ENCODE assay signal across 1 fruit fly cellular context in the genomic region with DNA sequence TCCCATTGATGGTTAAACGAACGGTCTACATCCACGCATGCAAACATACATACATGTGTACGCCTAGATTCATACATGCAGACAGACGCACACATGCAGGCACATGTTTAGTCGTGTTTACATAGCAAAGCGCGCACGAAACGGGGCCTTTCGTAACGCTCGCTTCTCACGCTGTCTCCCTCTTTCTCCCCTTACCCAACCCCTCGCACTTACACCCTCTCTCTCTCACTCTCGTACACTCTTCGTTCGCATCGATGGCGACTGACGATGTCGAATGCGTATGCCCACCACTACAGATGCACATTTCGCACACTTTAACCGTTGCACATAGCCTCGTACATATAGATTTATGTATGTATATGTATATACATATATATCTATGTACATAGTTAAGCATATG.
TF ChIP-seq lines count a peak whose summit lies in the region.

No protein-coding gene starts in this region.

TF ChIP-seq in whole organism, embryonic, 481 proteins besides CTCF, POLR2A, EP300 and RAD21 (continued from another document):
- TF ChIP-seq CG15269 (tag; optimal IDR thresholded peaks at IDR 0.05; lab: Kevin White, UChicago) (no peak), lbe (GFP tag; optimal IDR thresholded peaks at IDR 0.05; lab: Kevin White, UChicago) (no peak), CG2199 (GFP tag; IDR thresholded peaks at IDR 0.05; lab: Robert Waterston, UW) (0 out of 3 replicates have a peak, but pooled peaks have one; percentile 61), Med (GFP tag; lab: Kevin White, UChicago) (peak; percentile 51), bcd (GFP tag; optimal IDR thresholded peaks at IDR 0.05; lab: Kevin White, UChicago) (no peak), Nf-YC (tag; optimal IDR thresholded peaks at IDR 0.05; lab: Kevin White, UChicago) (peak; percentile 44), Trl (optimal IDR thresholded peaks at IDR 0.05; lab: Kevin White, UChicago) (peak; percentile 16 to 26), Trl (GFP tag; optimal IDR thresholded peaks at IDR 0.05; lab: Kevin White, UChicago) (no peak), onecut (GFP tag; IDR thresholded peaks at IDR 0.05; lab: Robert Waterston, UW) (peak; percentile 13; the same call in 1 of the 2 replicates), CG33557 (GFP tag; optimal IDR thresholded peaks at IDR 0.05; lab: Kevin White, UChicago) (peak; percentile 14), tap (tag; optimal IDR thresholded peaks at IDR 0.05; lab: Kevin White, UChicago) (peak; percentile 26), trem (tag; optimal IDR thresholded peaks at IDR 0.05; lab: Kevin White, UChicago) (peak; percentile 14), HLH54F (GFP tag; optimal IDR thresholded peaks at IDR 0.05; lab: Kevin White, UChicago) (no peak), CG8924 (tag; optimal IDR thresholded peaks at IDR 0.05; lab: Kevin White, UChicago) (peak; percentile 9), Ets65A (GFP tag; lab: Kevin White, UChicago) (no peak), sqz (GFP tag; optimal IDR thresholded peaks at IDR 0.05; lab: Kevin White, UChicago) (peak; percentile 46), Bgb (GFP tag; IDR thresholded peaks at IDR 0.05; lab: Robert Waterston, UW; ENCODE audit: partially characterized antibody) (no peak; the same call in 1 of the 2 replicates), Fer2 (tag; optimal IDR thresholded peaks at IDR 0.05; lab: Kevin White, UChicago) (no peak), CG2875 (GFP tag; optimal IDR thresholded peaks at IDR 0.05; lab: Kevin White, UChicago) (no peak), CG6854 (GFP tag; optimal IDR thresholded peaks at IDR 0.05; lab: Kevin White, UChicago) (no peak), stc (GFP tag; IDR thresholded peaks at IDR 0.05; lab: Robert Waterston, UW) (no peak), gsb (GFP tag; IDR thresholded peaks at IDR 0.05; lab: Robert Waterston, UW) (no peak), twi (tag; optimal IDR thresholded peaks at IDR 0.05; lab: Kevin White, UChicago) (peak; percentile 55), hb (GFP tag; IDR thresholded peaks at IDR 0.05; lab: Robert Waterston, UW; ENCODE audit: partially characterized antibody) (no peak), CG10654 (GFP tag; optimal IDR thresholded peaks at IDR 0.05; lab: Kevin White, UChicago) (no peak)
